Worm (Caenorhabditis elegans): Measurements from ENCODE around the gene ZK622.5.

ZK622.5 gene

DNA sequence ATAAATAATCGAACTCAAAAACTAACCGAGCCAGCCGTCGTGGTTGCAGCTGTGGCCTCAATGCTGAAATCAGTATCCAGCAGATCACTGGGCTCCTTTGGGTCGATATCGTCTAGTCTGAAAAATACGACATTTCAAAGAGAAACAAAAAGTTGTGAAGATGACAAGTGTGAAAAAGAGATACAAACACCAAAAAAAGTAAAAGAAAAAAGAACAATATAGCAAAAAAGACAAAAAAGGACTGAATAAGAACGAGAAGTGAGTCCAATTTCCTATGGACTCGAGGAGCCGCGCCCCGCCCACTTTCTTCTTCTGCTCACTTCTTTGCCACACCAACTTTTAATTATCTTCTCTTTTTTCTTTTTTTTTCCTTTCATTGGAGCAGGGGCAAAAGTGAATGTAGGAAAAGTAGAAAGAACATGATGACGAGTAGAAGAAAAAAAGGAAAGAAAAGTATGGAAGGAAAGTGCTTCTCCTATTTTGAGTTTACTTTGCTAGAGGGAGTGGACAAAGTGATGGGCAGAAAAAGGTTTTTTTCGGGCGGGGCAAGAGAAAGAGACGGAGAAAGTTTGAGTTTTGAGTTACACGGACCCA, 17.4 kb upstream of the ZK622.5 start, which contains the start of gene drn-1:
TSS of gene drn-1 (minus strand) at position 117 of the 594 bp plus-strand sequence.
- TF ChIP-seq lin-40 (tag; optimal IDR thresholded peaks at IDR 0.05) (no peak), B0035.1 (tag; optimal IDR thresholded peaks at IDR 0.05) (no peak), ceh-79 (tag; optimal IDR thresholded peaks at IDR 0.05) (no peak), B0261.1 (tag; optimal IDR thresholded peaks at IDR 0.05) (no peak), lin-26 (GFP tag; IDR thresholded peaks at IDR 0.05) (no peak), nfyb-1 (GFP tag; IDR thresholded peaks at IDR 0.05) (no peak), attf-5 (GFP tag; optimal IDR thresholded peaks at IDR 0.05) (no peak)

DNA sequence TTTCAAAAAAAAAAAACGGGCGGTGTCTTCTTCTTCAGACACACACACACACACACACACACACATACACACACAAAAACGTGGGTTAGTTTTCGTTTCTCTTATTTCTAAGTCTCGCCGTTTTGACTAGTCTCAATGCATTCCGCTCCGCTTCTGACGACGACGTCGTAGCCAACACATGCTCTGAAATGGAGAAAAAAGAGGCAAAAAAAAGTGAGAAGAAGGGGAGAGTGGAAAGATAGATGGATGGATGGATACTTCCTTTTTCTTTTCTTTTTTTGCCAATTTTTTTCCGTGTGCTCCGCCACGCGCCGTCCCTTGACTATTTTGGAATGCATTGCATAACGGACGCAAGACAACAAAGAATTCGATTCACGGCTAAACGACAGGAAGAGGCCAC, 12.5 kb upstream of the ZK622.5 start:
- peak; percentile 11 for TF ChIP-seq chd-7 (tag; optimal IDR thresholded peaks at IDR 0.05)
- TF ChIP-seq K12H6.12 (tag; optimal IDR thresholded peaks at IDR 0.05) = peak; percentile 33
- 0 out of 2 replicates have a peak, but pooled peaks have one; percentile 30 for TF ChIP-seq zfh-2 (GFP tag; conservative IDR thresholded peaks at IDR 0.05)
- TF ChIP-seq ztf-26 (tag; optimal IDR thresholded peaks at IDR 0.05) = no peak

DNA sequence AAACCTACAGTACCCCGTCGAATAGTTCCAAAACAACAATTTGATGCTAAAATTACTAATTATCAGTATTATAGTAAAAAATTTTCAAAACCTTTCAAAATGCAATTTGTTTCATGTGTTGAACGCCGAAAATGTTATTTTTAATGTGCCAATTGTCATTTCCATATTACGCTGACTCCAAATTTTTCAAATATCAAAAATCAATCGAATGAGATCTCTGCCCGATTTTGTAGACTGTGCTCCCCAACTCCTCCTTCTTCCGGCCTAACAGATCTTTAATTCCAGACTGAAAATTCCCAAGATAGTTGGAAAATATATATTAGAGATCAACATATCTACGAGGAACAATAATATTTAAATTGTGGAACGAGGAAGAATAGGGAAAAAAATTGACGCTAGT, 11.5 kb upstream of the ZK622.5 start:
- 0 out of 2 replicates have a peak, but pooled peaks have one; percentile 8 for TF ChIP-seq Y95B8A.8 (GFP tag; IDR thresholded peaks at IDR 0.05)
- TF ChIP-seq ztf-26 (tag; optimal IDR thresholded peaks at IDR 0.05) = peak; percentile 4
- no peak for TF ChIP-seq F23B12.7 (tag; optimal IDR thresholded peaks at IDR 0.05; ENCODE audit: insufficient read depth)

DNA sequence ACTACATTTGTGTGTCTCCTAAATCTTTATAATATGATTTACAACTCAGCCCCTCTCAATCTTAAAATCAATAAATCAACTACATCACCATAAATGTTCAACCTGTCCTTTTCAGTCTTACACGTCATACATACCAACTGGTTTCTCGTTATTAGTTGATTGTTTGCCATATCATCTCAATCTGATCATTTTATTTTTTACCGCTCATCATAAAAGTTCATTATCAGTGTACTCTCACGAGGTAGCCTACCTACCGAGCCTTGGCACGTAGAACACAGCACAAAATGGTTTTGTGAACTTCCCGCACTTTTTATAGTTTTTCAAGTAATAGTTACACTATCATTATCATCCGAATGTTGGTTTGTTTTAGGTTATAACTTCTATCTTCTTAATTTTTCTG, 8.1 kb upstream of the ZK622.5 start:
- peak; percentile 58; the same call in 1 of the 2 replicates for TF ChIP-seq lin-26 (GFP tag; IDR thresholded peaks at IDR 0.05)
- TF ChIP-seq Y53G8AR.9 (GFP tag; conservative IDR thresholded peaks at IDR 0.05) = 0 out of 2 replicates have a peak, but pooled peaks have one; percentile 42
- peak; percentile 39 for TF ChIP-seq atf-7 (tag; optimal IDR thresholded peaks at IDR 0.05)
- no peak for TF ChIP-seq D2030.7 (GFP tag; IDR thresholded peaks at IDR 0.05)
- no peak for TF ChIP-seq Y56A3A.18 (GFP tag; IDR thresholded peaks at IDR 0.05)
- TF ChIP-seq F10E7.11 (tag; optimal IDR thresholded peaks at IDR 0.05) = no peak
- TF ChIP-seq nhr-80 (tag; optimal IDR thresholded peaks at IDR 0.05) = peak; percentile 73
- 0 out of 2 replicates have a peak, but pooled peaks have one; percentile 15 for TF ChIP-seq B0336.3 (GFP tag; IDR thresholded peaks at IDR 0.05)
- no peak for TF ChIP-seq dpl-1 (GFP tag; optimal IDR thresholded peaks at IDR 0.05)
- TF ChIP-seq ztf-26 (tag; optimal IDR thresholded peaks at IDR 0.05) = peak; percentile 24
- TF ChIP-seq tbx-9 (tag; optimal IDR thresholded peaks at IDR 0.05; ENCODE audit: borderline replicate concordance) = no peak
- TF ChIP-seq egrh-3 (GFP tag; IDR thresholded peaks at IDR 0.05) = no peak
- TF ChIP-seq ztf-6 (GFP tag; IDR thresholded peaks at IDR 0.05) = no peak
- no peak for TF ChIP-seq hlh-12 (tag; optimal IDR thresholded peaks at IDR 0.05)
- TF ChIP-seq madf-10 (tag; optimal IDR thresholded peaks at IDR 0.05) = no peak
- peak in 1 of 2 experiments; percentile 85 for TF ChIP-seq let-607 (tag; optimal IDR thresholded peaks at IDR 0.05)
- TF ChIP-seq egl-44 (GFP tag; IDR thresholded peaks at IDR 0.05) = no peak
- TF ChIP-seq lin-40 (tag; optimal IDR thresholded peaks at IDR 0.05) = peak; percentile 10

DNA sequence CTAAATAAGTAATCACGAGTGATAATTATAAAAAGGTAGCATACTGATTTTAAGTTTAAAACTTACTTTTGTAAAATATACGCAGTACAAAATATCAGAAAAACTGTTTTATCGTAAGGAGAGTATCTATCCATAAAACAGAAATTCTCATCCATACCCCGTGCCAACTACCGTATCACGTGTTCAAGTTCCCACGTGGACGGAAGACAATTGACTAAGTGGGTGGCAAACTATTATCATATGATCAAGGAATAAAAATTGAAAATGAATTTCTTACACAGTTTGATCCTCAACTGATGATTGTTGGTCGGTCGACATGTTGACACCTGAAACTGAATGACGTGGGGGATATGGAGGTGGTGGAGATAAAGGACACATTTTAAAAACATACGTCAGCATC, 7.0 kb upstream of the ZK622.5 start, which contains the start of gene pmt-1:
TSS of gene pmt-1 (minus strand) at position 332 of the 400 bp plus-strand sequence.
- TF ChIP-seq pha-4 (tag; optimal IDR thresholded peaks at IDR 0.05) (no peak), atf-7 (tag; optimal IDR thresholded peaks at IDR 0.05) (peak; percentile 14), snpc-3.4 (tag; optimal IDR thresholded peaks at IDR 0.05) (no peak), somi-1 (GFP tag; optimal IDR thresholded peaks at IDR 0.05) (peak; percentile 49), let-607 (tag; optimal IDR thresholded peaks at IDR 0.05) (peak in 1 of 2 experiments; percentile 29), ztf-26 (tag; optimal IDR thresholded peaks at IDR 0.05) (peak; percentile 5), hmg-1.2 (GFP tag; IDR thresholded peaks at IDR 0.05) (0 out of 2 replicates have a peak, but pooled peaks have one; percentile 11), madf-3 (GFP tag; IDR thresholded peaks at IDR 0.05) (0 out of 2 replicates have a peak, but pooled peaks have one; percentile 69), let-526 (GFP tag; IDR thresholded peaks at IDR 0.05) (0 out of 2 replicates have a peak, but pooled peaks have one; percentile 37), cebp-1 (GFP tag; IDR thresholded peaks at IDR 0.05) (no peak), cebp-1 (tag; optimal IDR thresholded peaks at IDR 0.05) (peak; percentile 31)

All from whole organism, young adult.